Fruit fly (Drosophila melanogaster): Measurements from ENCODE around the gene Tom70.

Gene Tom70

DNA sequence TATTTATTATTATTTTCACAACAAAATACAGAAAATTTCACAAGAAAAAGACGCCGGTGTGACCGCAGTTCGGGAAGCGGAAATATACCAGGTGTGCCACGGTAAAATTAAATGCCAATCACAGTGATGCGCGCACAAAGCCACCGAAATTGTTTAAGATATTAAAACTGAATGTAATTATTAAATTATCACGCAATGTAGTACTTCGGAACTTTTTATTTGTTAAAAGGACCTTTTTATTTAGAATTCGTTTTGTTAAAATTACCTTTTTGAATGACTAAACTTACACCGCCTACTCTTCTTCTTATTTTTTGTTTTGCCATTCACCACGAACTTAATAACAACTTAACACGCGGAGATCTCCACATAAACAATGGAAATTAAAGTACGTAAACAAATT is 50.4 kb downstream of the Tom70 start, which contains the start of the genes CG6686 and CG34163:
CG6686 (minus strand) TSS at position 95 of the 400 bp plus-strand sequence.
CG34163 (plus strand) TSS at position 326 of the 400 bp plus-strand sequence.
- TF ChIP-seq CG8478 (optimal IDR thresholded peaks at IDR 0.05) (no peak), CTCF (optimal IDR thresholded peaks at IDR 0.05) (no peak)

Measured in S2 (cell line).